Worm (Caenorhabditis elegans) whole organism, L4 larva: Measurements from ENCODE around the gene baf-1.

Experiments used
- D1046.2 ChIP-seq: fragments of 200-800 bp; sonication (Bioruptor generic); IDR thresholded peaks from 2 replicates; pipeline ENCODE4 v1.3.6; 2022; ENCODE audit warnings: missing genetic modification characterization, missing compliant biosample characterization
- F49E8.2 ChIP-seq: sonication (generic microtip); optimal IDR thresholded peaks from 2 replicates; lab custom pipeline; 2016; ENCODE audit warnings: missing compliant biosample characterization, mild to moderate bottlenecking, missing genetic modification characterization, borderline replicate concordance
- T26A8.4 ChIP-seq: fragments of 200-800 bp; sonication (Bioruptor generic); IDR thresholded peaks from 2 replicates; pipeline ENCODE4 v1.3.6; 2022; ENCODE audit warnings: missing genetic modification characterization, missing compliant biosample characterization
- Y75B8A.6 ChIP-seq: fragments of 200-800 bp; sonication (Bioruptor generic); IDR thresholded peaks from 2 replicates; pipeline ENCODE4 v1.3.6; 2022; ENCODE audit warnings: missing genetic modification reagents, missing genetic modification characterization, missing compliant biosample characterization
- ZK546.5 ChIP-seq, 2 experiments: sonication (generic microtip); optimal IDR thresholded peaks; 2 replicates each; lab custom pipeline; 2017; ENCODE audit warnings: missing biosample characterization in 2 of 2, missing genetic modification characterization in 2 of 2
- aha-1 ChIP-seq: fragments of 150-350 bp; peaks from one replicate; lab custom pipeline; 2014; ENCODE audit warnings: missing biosample characterization, missing genetic modification characterization
- aly-2 ChIP-seq: sonication (generic microtip); optimal IDR thresholded peaks from 2 replicates; lab custom pipeline; 2018; ENCODE audit warnings: missing biosample characterization, missing genetic modification characterization
- ceh-28 ChIP-seq: fragments of 150-350 bp; optimal IDR thresholded peaks from 2 replicates; lab custom pipeline; 2014; ENCODE audit warnings: missing biosample characterization, missing genetic modification reagents, missing genetic modification characterization
- ceh-62 ChIP-seq: sonication (generic microtip); optimal IDR thresholded peaks from 2 replicates; lab custom pipeline; 2017; ENCODE audit warnings: missing biosample characterization, missing genetic modification characterization
- ceh-82 ChIP-seq: sonication (generic microtip); optimal IDR thresholded peaks from 2 replicates; lab custom pipeline; 2017; ENCODE audit warnings: missing biosample characterization, missing genetic modification characterization
- daf-12 ChIP-seq: fragments of 150-350 bp; optimal IDR thresholded peaks from 2 replicates; lab custom pipeline; 2014; ENCODE audit warnings: missing biosample characterization, missing genetic modification reagents, missing genetic modification characterization
- daf-19 ChIP-seq: fragments of 200-800 bp; sonication (Bioruptor generic); conservative IDR thresholded peaks from 2 replicates; pipeline ENCODE4 v1.3.6; 2022; ENCODE audit warnings: missing genetic modification characterization, missing compliant biosample characterization
- dmd-9 ChIP-seq: fragments of 200-800 bp; sonication (Bioruptor generic); IDR thresholded peaks from 2 replicates; pipeline ENCODE4 v1.3.6; 2022; ENCODE audit warnings: missing genetic modification reagents, missing genetic modification characterization, missing compliant biosample characterization
- dpl-1 ChIP-seq: fragments of 150-350 bp; optimal IDR thresholded peaks from 2 replicates; lab custom pipeline; 2014; ENCODE audit warnings: missing biosample characterization, missing genetic modification reagents, missing genetic modification characterization
- egl-43 ChIP-seq: fragments of 200-800 bp; sonication (Bioruptor generic); IDR thresholded peaks from 2 replicates; pipeline ENCODE4 v1.3.6; 2022; ENCODE audit warnings: missing genetic modification reagents, missing genetic modification characterization, missing compliant biosample characterization
- fos-1 ChIP-seq: fragments of 150-350 bp; optimal IDR thresholded peaks from 2 replicates; lab custom pipeline; 2014; ENCODE audit warnings: missing biosample characterization, missing genetic modification characterization
- hlh-11 ChIP-seq: fragments of 200-800 bp; sonication (Bioruptor generic); optimal IDR thresholded peaks from 2 replicates; lab custom pipeline; 2018; ENCODE audit warnings: mild to moderate bottlenecking, missing genetic modification characterization, missing compliant biosample characterization
- hlh-30 ChIP-seq: sonication (generic microtip); optimal IDR thresholded peaks from 2 replicates; lab custom pipeline; 2017; ENCODE audit warnings: antibody characterized with exemption, mild to moderate bottlenecking, missing genetic modification characterization, missing compliant biosample characterization; ENCODE audit not compliant: insufficient read depth
- lin-13 ChIP-seq: fragments of 150-350 bp; optimal IDR thresholded peaks from 2 replicates; lab custom pipeline; 2014; ENCODE audit warnings: missing biosample characterization, missing genetic modification reagents, missing genetic modification characterization
- lin-29 ChIP-seq: fragments of 200-800 bp; sonication (Bioruptor generic); IDR thresholded peaks from 2 replicates; pipeline ENCODE4 v1.3.6; 2022; ENCODE audit warnings: missing genetic modification reagents, missing genetic modification characterization, missing compliant biosample characterization
- lin-38 ChIP-seq: fragments of 200-800 bp; sonication (Bioruptor generic); IDR thresholded peaks from 2 replicates; pipeline ENCODE4 v1.3.6; 2022; ENCODE audit warnings: missing genetic modification reagents, missing genetic modification characterization, missing compliant biosample characterization
- mes-2 ChIP-seq: sonication (generic microtip); optimal IDR thresholded peaks from 2 replicates; lab custom pipeline; 2016; ENCODE audit warnings: missing genotype, mild to moderate bottlenecking, missing genetic modification characterization, missing compliant biosample characterization; ENCODE audit not compliant: poor library complexity, severe bottlenecking
- mxl-2 ChIP-seq: fragments of 200-800 bp; sonication (Bioruptor generic); conservative IDR thresholded peaks from 2 replicates; pipeline ENCODE4 v1.3.6; 2022; ENCODE audit warnings: missing genetic modification reagents, missing genetic modification characterization, missing compliant biosample characterization
- nhr-10 ChIP-seq: fragments of 150-350 bp; optimal IDR thresholded peaks from 2 replicates; lab custom pipeline; 2014; ENCODE audit warnings: missing biosample characterization, missing genetic modification characterization
- nhr-102 ChIP-seq: sonication (generic microtip); optimal IDR thresholded peaks from 2 replicates; lab custom pipeline; 2016; ENCODE audit warnings: mild to moderate bottlenecking, missing genetic modification characterization, moderate library complexity, missing compliant biosample characterization
- nhr-28 ChIP-seq: fragments of 150-350 bp; optimal IDR thresholded peaks from 2 replicates; lab custom pipeline; 2014; ENCODE audit warnings: missing biosample characterization, missing genetic modification characterization
- nhr-42 ChIP-seq: fragments of 200-800 bp; sonication (Bioruptor generic); IDR thresholded peaks from 2 replicates; pipeline ENCODE4 v1.3.6; 2022; ENCODE audit warnings: missing genetic modification characterization, missing compliant biosample characterization
- nhr-76 ChIP-seq: fragments of 150-350 bp; optimal IDR thresholded peaks from 2 replicates; lab custom pipeline; 2014; ENCODE audit warnings: missing biosample characterization, missing genetic modification characterization
- nhr-77 ChIP-seq: fragments of 150-350 bp; optimal IDR thresholded peaks from 2 replicates; lab custom pipeline; 2014; ENCODE audit warnings: missing biosample characterization, missing genetic modification characterization
- php-3 ChIP-seq: fragments of 200-800 bp; sonication (Bioruptor generic); IDR thresholded peaks from 2 replicates; pipeline ENCODE4 v1.3.6; 2022; ENCODE audit warnings: missing genetic modification reagents, missing genetic modification characterization, missing compliant biosample characterization
- pqm-1 ChIP-seq: sonication (generic microtip); optimal IDR thresholded peaks from 2 replicates; lab custom pipeline; 2017; ENCODE audit warnings: missing biosample characterization, missing genetic modification characterization
- saeg-2 ChIP-seq: fragments of 200-800 bp; sonication (Bioruptor generic); IDR thresholded peaks from 2 replicates; pipeline ENCODE4 v1.3.6; 2022; ENCODE audit warnings: missing genetic modification reagents, missing genetic modification characterization, missing compliant biosample characterization
- sdz-12 ChIP-seq: fragments of 200-800 bp; sonication (Bioruptor generic); optimal IDR thresholded peaks from 2 replicates; lab custom pipeline; 2018; ENCODE audit warnings: mild to moderate bottlenecking, missing genetic modification characterization, missing compliant biosample characterization
- snpc-1.2 ChIP-seq: fragments of 200-800 bp; sonication (Bioruptor generic); IDR thresholded peaks from 2 replicates; pipeline ENCODE4 v1.3.6; 2022; ENCODE audit warnings: missing genetic modification reagents, missing genetic modification characterization, missing compliant biosample characterization
- unc-62 ChIP-seq, 3 experiments: fragments of 150-350 bp in 1 of 3; sonication (generic microtip); optimal IDR thresholded peaks in 2 of 3; peaks in 1 of 3; 1 replicate in 1 of 3; 2 replicates in 2 of 3; lab custom pipeline; 2014 to 2017; ENCODE audit warnings: missing biosample characterization in 3 of 3, missing genetic modification characterization in 3 of 3, missing genetic modification reagents in 3 of 3, missing genotype in 1 of 3
- zag-1 ChIP-seq: fragments of 150-350 bp; optimal IDR thresholded peaks from 2 replicates; lab custom pipeline; 2014; ENCODE audit warnings: missing biosample characterization, missing genetic modification characterization
- zfp-3 ChIP-seq: fragments of 200-800 bp; sonication (Bioruptor generic); conservative IDR thresholded peaks from 2 replicates; pipeline ENCODE4 v1.3.6; 2022; ENCODE audit warnings: missing genetic modification reagents, missing genetic modification characterization, missing compliant biosample characterization
- zip-11 ChIP-seq: fragments of 200-800 bp; sonication (Bioruptor generic); IDR thresholded peaks from 2 replicates; pipeline ENCODE4 v1.3.6; 2022; ENCODE audit warnings: missing genetic modification characterization, missing compliant biosample characterization

The baf-1 gene

ce11 chrIII:9465424-9465823, 1.8 kb upstream of the baf-1 start, which contains the start of gene B0464.9 (continued):
- TF ChIP-seq zag-1 (tag; lab: Kevin White, UChicago): no peak
- no peak for TF ChIP-seq mxl-2 (GFP tag; lab: Robert Waterston, UW)
- TF ChIP-seq nhr-10: no peak
- TF ChIP-seq snpc-1.2: no peak
- TF ChIP-seq D1046.2 (GFP tag; lab: Robert Waterston, UW): no peak
- TF ChIP-seq lin-13 (GFP tag; lab: Kevin White, UChicago): no peak
- no peak for TF ChIP-seq ceh-28
- TF ChIP-seq nhr-102 (tag; lab: Kevin White, UChicago): peak; percentile 30
- TF ChIP-seq nhr-28 (tag; lab: Kevin White, UChicago): peak; percentile 14
- peak; percentile 16 for TF ChIP-seq hlh-11 (tag; lab: Kevin White, UChicago)
- no peak for TF ChIP-seq lin-29 (GFP tag; lab: Robert Waterston, UW)
- no peak for TF ChIP-seq nhr-42 (GFP tag; lab: Robert Waterston, UW)
- TF ChIP-seq ZK546.5 (tag; optimal IDR thresholded peaks at IDR 0.05; lab: Kevin White, UChicago): no peak
- no peak for TF ChIP-seq pqm-1 (tag; lab: Kevin White, UChicago)
- TF ChIP-seq ceh-62 (tag; lab: Kevin White, UChicago): no peak
- no peak for TF ChIP-seq fos-1 (tag; lab: Kevin White, UChicago)
- TF ChIP-seq zfp-3 (GFP tag; lab: Robert Waterston, UW): no peak
- TF ChIP-seq daf-12: no peak
- no peak for TF ChIP-seq egl-43
- TF ChIP-seq saeg-2: no peak
- no peak for TF ChIP-seq nhr-77 (tag; lab: Kevin White, UChicago)
- no peak for TF ChIP-seq Y75B8A.6 (GFP tag; lab: Robert Waterston, UW)
- TF ChIP-seq php-3 (GFP tag; lab: Robert Waterston, UW): no peak
- no peak for TF ChIP-seq aly-2 (tag; lab: Kevin White, UChicago)
- TF ChIP-seq dmd-9 (GFP tag; lab: Robert Waterston, UW): no peak
- TF ChIP-seq hlh-30 (tag; lab: Kevin White, UChicago): no peak
- TF ChIP-seq mes-2 (tag; lab: Kevin White, UChicago): peak; percentile 96
- TF ChIP-seq dpl-1 (GFP tag; lab: Kevin White, UChicago): peak; percentile 78
- no peak for TF ChIP-seq daf-19 (GFP tag; lab: Robert Waterston, UW)
- TF ChIP-seq sdz-12 (GFP tag; lab: Kevin White, UChicago): no peak
- no peak for TF ChIP-seq T26A8.4 (GFP tag; lab: Robert Waterston, UW)
- no peak for TF ChIP-seq nhr-76 (tag; lab: Kevin White, UChicago)
- TF ChIP-seq zip-11 (GFP tag; lab: Robert Waterston, UW): no peak

ce11 chrIII:9465865-9466264, 1.4 kb upstream of the baf-1 start, which contains the start of gene B0464.6:
B0464.6 (minus strand) TSS chrIII:9465965.
- peak in 1 of 2 experiments; percentile 65 for TF ChIP-seq unc-62 (GFP tag; optimal IDR thresholded peaks at IDR 0.05 in 1 of 2; lab: Kevin White, UChicago)
- no peak for TF ChIP-seq unc-62 (tag; optimal IDR thresholded peaks at IDR 0.05; lab: Kevin White, UChicago)
- no peak for TF ChIP-seq dpl-1 (GFP tag; lab: Kevin White, UChicago)

ce11 chrIII:9467857-9468256, 593 bp downstream of the baf-1 start, which contains the start of gene tag-342:
tag-342 (plus strand) TSS chrIII:9468157.
- peak; percentile 45; the same call in 1 of the 2 replicates for TF ChIP-seq lin-38
- TF ChIP-seq hlh-30 (tag; lab: Kevin White, UChicago): no peak

ce11 chrIII:9471996-9472395, 4.7 kb downstream of the baf-1 start:
- no peak for TF ChIP-seq ceh-82 (tag; lab: Kevin White, UChicago)
- no peak for TF ChIP-seq F49E8.2 (tag; lab: Kevin White, UChicago)
- TF ChIP-seq aha-1: peak; percentile 92
